Worm (Caenorhabditis elegans) whole organism, early embryonic: ENCODE measurements around the gene srab-1.

ENCODE experiments used
- B0310.2 ChIP-seq: sonication (generic microtip); optimal IDR thresholded peaks from 2 replicates; lab custom pipeline; 2016; ENCODE audit warnings: mild to moderate bottlenecking, missing genetic modification characterization, missing compliant biosample characterization
- F13C5.2 ChIP-seq: sonication (generic microtip); optimal IDR thresholded peaks from 2 replicates; lab custom pipeline; 2017; ENCODE audit warnings: mild to moderate bottlenecking, missing genetic modification characterization, inconsistent platforms, missing compliant biosample characterization
- aly-1 ChIP-seq: sonication (generic microtip); optimal IDR thresholded peaks from 2 replicates; lab custom pipeline; 2016; ENCODE audit warnings: missing genetic modification characterization, missing compliant biosample characterization
- ama-1 ChIP-seq: fragments of 150-350 bp; optimal IDR thresholded peaks from 2 replicates; lab custom pipeline; 2014
- ceh-13 ChIP-seq: fragments of 200-800 bp; sonication (Bioruptor generic); optimal IDR thresholded peaks from 2 replicates; lab custom pipeline; 2018; ENCODE audit warnings: mild to moderate bottlenecking, missing genetic modification characterization, missing compliant biosample characterization
- ceh-36 ChIP-seq: sonication (generic microtip); optimal IDR thresholded peaks from 2 replicates; lab custom pipeline; 2016; ENCODE audit warnings: missing genetic modification characterization, inconsistent platforms, missing compliant biosample characterization
- ets-7 ChIP-seq: sonication (generic microtip); optimal IDR thresholded peaks from 2 replicates; lab custom pipeline; 2016; ENCODE audit warnings: missing genotype, missing genetic modification characterization, missing compliant biosample characterization
- flt-1 ChIP-seq: fragments of 200-800 bp; sonication (Bioruptor generic); IDR thresholded peaks from 2 replicates; pipeline ENCODE4 v1.3.6; 2022; ENCODE audit warnings: missing genetic modification characterization, missing compliant biosample characterization
- hmbx-1 ChIP-seq: sonication (generic microtip); optimal IDR thresholded peaks from 2 replicates; lab custom pipeline; 2016; ENCODE audit warnings: mild to moderate bottlenecking, missing genetic modification characterization, missing compliant biosample characterization
- hmg-4 ChIP-seq: fragments of 200-800 bp; sonication (Bioruptor generic); optimal IDR thresholded peaks from 2 replicates; lab custom pipeline; 2018; ENCODE audit warnings: mild to moderate bottlenecking, missing genetic modification characterization, missing compliant biosample characterization
- hnd-1 ChIP-seq: sonication (generic microtip); optimal IDR thresholded peaks from 2 replicates; lab custom pipeline; 2016; ENCODE audit warnings: missing genetic modification characterization, missing compliant biosample characterization
- pes-1 ChIP-seq: fragments of 200-800 bp; sonication (Bioruptor generic); IDR thresholded peaks from 2 replicates; pipeline ENCODE4 v1.3.6; 2022; ENCODE audit warnings: missing genetic modification reagents, missing genetic modification characterization, missing compliant biosample characterization
- scrt-1 ChIP-seq: fragments of 200-800 bp; sonication (Bioruptor generic); IDR thresholded peaks from 2 replicates; pipeline ENCODE4 v1.3.6; 2022; ENCODE audit warnings: missing genetic modification characterization, missing compliant biosample characterization
- sea-1 ChIP-seq: fragments of 200-800 bp; sonication (Bioruptor generic); conservative IDR thresholded peaks from 2 replicates; pipeline ENCODE4 v1.3.6; 2022; ENCODE audit warnings: missing genetic modification characterization, missing compliant biosample characterization
- tbx-11 ChIP-seq: fragments of 200-800 bp; sonication (Bioruptor generic); IDR thresholded peaks from 2 replicates; pipeline ENCODE4 v1.3.6; 2022; ENCODE audit warnings: missing genetic modification characterization, missing compliant biosample characterization
- tbx-37 ChIP-seq: fragments of 200-800 bp; sonication (Bioruptor generic); conservative IDR thresholded peaks from 2 replicates; pipeline ENCODE4 v1.3.6; 2022; ENCODE audit warnings: missing genetic modification reagents, missing genetic modification characterization, missing compliant biosample characterization
- tra-4 ChIP-seq: sonication (generic microtip); optimal IDR thresholded peaks from 2 replicates; lab custom pipeline; 2017; ENCODE audit warnings: missing genetic modification characterization, missing compliant biosample characterization

The srab-1 gene

ce11 chrV:5052233-5052632 lies 49.7 kb downstream of the srab-1 start, which contains the start of gene K11D12.12:
Gene K11D12.12 (plus strand): TSS chrV:5052261.
- no peak for TF ChIP-seq tbx-11 (GFP tag; lab: Robert Waterston, UW)
- TF ChIP-seq B0310.2 = no peak
- TF ChIP-seq ama-1 (lab: Kevin White, UChicago) = no peak
- no peak for TF ChIP-seq hnd-1 (tag; lab: Kevin White, UChicago)
- no peak for TF ChIP-seq ceh-36 (tag; lab: Kevin White, UChicago)
- no peak for TF ChIP-seq aly-1 (tag; lab: Kevin White, UChicago)
- TF ChIP-seq hmbx-1 (tag; lab: Kevin White, UChicago) = no peak
- TF ChIP-seq hmg-4 = no peak
- no peak for TF ChIP-seq pes-1 (GFP tag; lab: Robert Waterston, UW)
- no peak for TF ChIP-seq ceh-13 (GFP tag; lab: Kevin White, UChicago)
- no peak for TF ChIP-seq tra-4 (tag; lab: Kevin White, UChicago)
- TF ChIP-seq scrt-1 = no peak
- no peak for TF ChIP-seq ets-7 (tag; lab: Kevin White, UChicago)
- no peak for TF ChIP-seq tbx-37 (GFP tag; lab: Robert Waterston, UW)
- no peak for TF ChIP-seq flt-1 (GFP tag; lab: Robert Waterston, UW)
- no peak for TF ChIP-seq F13C5.2 (tag; lab: Kevin White, UChicago)
- TF ChIP-seq sea-1 (GFP tag; lab: Robert Waterston, UW) = no peak
